Fruit fly (Drosophila melanogaster) whole organism, prepupa: Measurements from ENCODE around the gene CG6048.

Source experiments
- CG10631 ChIP-seq: fragments of 200-800 bp; sonication (Bioruptor generic); optimal IDR thresholded peaks from 2 replicates; lab custom pipeline; 2016; ENCODE audit warnings: missing biosample characterization, missing genetic modification characterization
- CG11294 ChIP-seq: fragments of 200-800 bp; sonication (Bioruptor generic); IDR thresholded peaks from 2 replicates; pipeline ENCODE4 v1.3.6; 2022; ENCODE audit warnings: missing biosample characterization, missing genetic modification characterization
- CG11762 ChIP-seq: fragments of 200-800 bp; sonication (Bioruptor generic); optimal IDR thresholded peaks from 3 replicates; lab custom pipeline; 2016; ENCODE audit warnings: missing biosample characterization, missing genetic modification characterization; ENCODE audit not compliant: insufficient read depth
- CG11902 ChIP-seq: fragments of 200-800 bp; sonication (Bioruptor generic); optimal IDR thresholded peaks from 3 replicates; lab custom pipeline; 2016; ENCODE audit warnings: missing biosample characterization, missing genetic modification characterization
- CG15336 ChIP-seq: fragments of 200-800 bp; sonication (Bioruptor generic); IDR thresholded peaks from 2 replicates; pipeline ENCODE4 v1.3.6; 2022; ENCODE audit warnings: missing biosample characterization, missing genetic modification characterization
- CG1621 ChIP-seq: fragments of 200-800 bp; sonication (Bioruptor generic); optimal IDR thresholded peaks from 3 replicates; lab custom pipeline; 2018; ENCODE audit warnings: missing biosample characterization, mild to moderate bottlenecking, missing genetic modification characterization
- CG16779 ChIP-seq: fragments of 200-800 bp; sonication (Bioruptor generic); optimal IDR thresholded peaks from 3 replicates; lab custom pipeline; 2017; ENCODE audit warnings: missing biosample characterization, mild to moderate bottlenecking, missing genetic modification characterization
- CG31627 ChIP-seq: fragments of 200-800 bp; sonication (Bioruptor generic); optimal IDR thresholded peaks from 3 replicates; lab custom pipeline; 2016; ENCODE audit warnings: missing biosample characterization, missing genetic modification characterization
- CG3919 ChIP-seq: fragments of 200-800 bp; sonication (Bioruptor generic); optimal IDR thresholded peaks from 3 replicates; lab custom pipeline; 2016; ENCODE audit warnings: missing biosample characterization, missing genetic modification characterization
- CG4318 ChIP-seq: fragments of 200-800 bp; sonication (Bioruptor generic); optimal IDR thresholded peaks from 3 replicates; lab custom pipeline; 2017; ENCODE audit warnings: missing biosample characterization, mild to moderate bottlenecking, missing genetic modification characterization
- CG6163 ChIP-seq: fragments of 200-800 bp; sonication (Bioruptor generic); IDR thresholded peaks from 3 replicates; pipeline ENCODE4 v1.3.6; 2022; ENCODE audit warnings: missing biosample characterization, missing genetic modification characterization
- CG6276 ChIP-seq: fragments of 200-800 bp; sonication (Bioruptor generic); optimal IDR thresholded peaks from 2 replicates; lab custom pipeline; 2017; ENCODE audit warnings: missing biosample characterization, mild to moderate bottlenecking, missing genetic modification characterization
- CG6792 ChIP-seq: fragments of 200-800 bp; sonication (Bioruptor generic); optimal IDR thresholded peaks from 3 replicates; lab custom pipeline; 2016; ENCODE audit warnings: missing biosample characterization, missing genetic modification characterization
- CG6854 ChIP-seq: fragments of 200-800 bp; sonication (Bioruptor generic); optimal IDR thresholded peaks from 2 replicates; lab custom pipeline; 2017; ENCODE audit warnings: missing biosample characterization, mild to moderate bottlenecking, missing genetic modification characterization
- CG7368 ChIP-seq: fragments of 200-800 bp; sonication (Bioruptor generic); optimal IDR thresholded peaks from 3 replicates; lab custom pipeline; 2016; ENCODE audit warnings: missing biosample characterization, missing genetic modification characterization
- CG8119 ChIP-seq: fragments of 200-800 bp; sonication (Bioruptor generic); IDR thresholded peaks from 3 replicates; pipeline ENCODE4 v1.3.6; 2022; ENCODE audit warnings: missing biosample characterization, missing genetic modification characterization
- CG8319 ChIP-seq: fragments of 200-800 bp; sonication (Bioruptor generic); optimal IDR thresholded peaks from 3 replicates; lab custom pipeline; 2016; ENCODE audit warnings: missing biosample characterization, missing genetic modification characterization
- CG8632 ChIP-seq: fragments of 200-800 bp; sonication (Bioruptor generic); optimal IDR thresholded peaks from 3 replicates; lab custom pipeline; 2016; ENCODE audit warnings: missing biosample characterization, missing genetic modification characterization
- Eip78C ChIP-seq: fragments of 200-800 bp; sonication (Bioruptor generic); peaks from one replicate; lab custom pipeline; 2016; ENCODE audit warnings: missing biosample characterization, missing genetic modification characterization
- Eip93F ChIP-seq: fragments of 200-800 bp; sonication (Bioruptor generic); optimal IDR thresholded peaks from 2 replicates; lab custom pipeline; 2016; ENCODE audit warnings: missing biosample characterization, mild to moderate bottlenecking, missing genetic modification characterization
- Ets21C ChIP-seq: fragments of 200-800 bp; sonication (Bioruptor generic); optimal IDR thresholded peaks from 3 replicates; lab custom pipeline; 2016; ENCODE audit warnings: missing biosample characterization, missing genetic modification characterization
- Ets96B ChIP-seq: fragments of 200-800 bp; optimal IDR thresholded peaks from 2 replicates; lab custom pipeline; 2019; ENCODE audit warnings: missing biosample characterization, mild to moderate bottlenecking, missing genetic modification characterization, moderate library complexity
- Gug ChIP-seq: fragments of 200-800 bp; sonication (Bioruptor generic); IDR thresholded peaks from 2 replicates; pipeline ENCODE4 v1.3.6; 2022; ENCODE audit warnings: missing biosample characterization, missing genetic modification characterization
- Hr38 ChIP-seq: sonication (Bioruptor generic); optimal IDR thresholded peaks from 2 replicates; lab custom pipeline; 2016; ENCODE audit warnings: missing biosample characterization, missing genetic modification characterization
- Hr4 ChIP-seq: fragments of 200-800 bp; sonication (Bioruptor generic); optimal IDR thresholded peaks from 3 replicates; lab custom pipeline; 2016; ENCODE audit warnings: missing biosample characterization, missing genetic modification characterization
- Lpt ChIP-seq: fragments of 200-800 bp; sonication (Bioruptor generic); optimal IDR thresholded peaks from 3 replicates; lab custom pipeline; 2016; ENCODE audit warnings: missing biosample characterization, missing genetic modification characterization
- OdsH ChIP-seq: fragments of 200-800 bp; sonication (Bioruptor generic); optimal IDR thresholded peaks from 3 replicates; lab custom pipeline; 2016; ENCODE audit warnings: missing biosample characterization, missing genetic modification characterization
- Smox ChIP-seq: fragments of 200-800 bp; sonication (Bioruptor generic); optimal IDR thresholded peaks from 3 replicates; lab custom pipeline; 2016; ENCODE audit warnings: missing biosample characterization, missing genetic modification characterization
- Sox14 ChIP-seq: fragments of 200-800 bp; sonication (Bioruptor generic); optimal IDR thresholded peaks from 3 replicates; lab custom pipeline; 2016; ENCODE audit warnings: missing biosample characterization, missing genetic modification characterization
- achi ChIP-seq: fragments of 200-800 bp; sonication (Bioruptor generic); optimal IDR thresholded peaks from 3 replicates; lab custom pipeline; 2016; ENCODE audit warnings: missing biosample characterization, missing genetic modification characterization
- acj6 ChIP-seq: fragments of 200-800 bp; sonication (Bioruptor generic); optimal IDR thresholded peaks from 3 replicates; lab custom pipeline; 2016; ENCODE audit warnings: missing biosample characterization, missing genetic modification characterization
- cyc ChIP-seq: fragments of 200-800 bp; sonication (Bioruptor generic); optimal IDR thresholded peaks from 3 replicates; lab custom pipeline; 2016; ENCODE audit warnings: missing biosample characterization, missing genetic modification characterization
- dac ChIP-seq: fragments of 200-800 bp; sonication (Bioruptor generic); optimal IDR thresholded peaks from 2 replicates; lab custom pipeline; 2017; ENCODE audit warnings: missing biosample characterization, mild to moderate bottlenecking, missing genetic modification characterization
- dsx ChIP-seq: fragments of 200-800 bp; optimal IDR thresholded peaks from 3 replicates; lab custom pipeline; 2019; ENCODE audit warnings: missing biosample characterization, mild to moderate bottlenecking, missing genetic modification characterization, moderate library complexity; ENCODE audit not compliant: poor library complexity, severe bottlenecking
- eg ChIP-seq: fragments of 200-800 bp; sonication (Bioruptor generic); IDR thresholded peaks from 3 replicates; pipeline ENCODE4 v1.3.6; 2022; ENCODE audit warnings: missing biosample characterization, missing genetic modification characterization
- esn ChIP-seq: fragments of 200-800 bp; sonication (Bioruptor generic); optimal IDR thresholded peaks from 2 replicates; lab custom pipeline; 2016; ENCODE audit warnings: missing biosample characterization, mild to moderate bottlenecking, missing genetic modification characterization, moderate library complexity
- fd59A ChIP-seq: fragments of 200-800 bp; sonication (Bioruptor generic); optimal IDR thresholded peaks from 2 replicates; lab custom pipeline; 2017; ENCODE audit warnings: missing biosample characterization, mild to moderate bottlenecking, missing genetic modification characterization, missing genetic modification reagents
- fd85E ChIP-seq: fragments of 200-800 bp; sonication (Bioruptor generic); optimal IDR thresholded peaks from 3 replicates; lab custom pipeline; 2016; ENCODE audit warnings: missing biosample characterization, missing genetic modification characterization
- fkh ChIP-seq: fragments of 200-800 bp; sonication (Bioruptor generic); optimal IDR thresholded peaks from 3 replicates; lab custom pipeline; 2017; ENCODE audit warnings: missing biosample characterization, mild to moderate bottlenecking, missing genetic modification characterization, moderate library complexity
- lz ChIP-seq: fragments of 200-800 bp; sonication (Bioruptor generic); optimal IDR thresholded peaks from 3 replicates; lab custom pipeline; 2016; ENCODE audit warnings: missing biosample characterization, missing genetic modification characterization
- pdm3 ChIP-seq: fragments of 200-800 bp; sonication (Bioruptor generic); optimal IDR thresholded peaks from 3 replicates; lab custom pipeline; 2016; ENCODE audit warnings: missing biosample characterization, missing genetic modification characterization
- salr ChIP-seq, 2 experiments: fragments of 200-800 bp; sonication (Bioruptor generic); optimal IDR thresholded peaks; 3 replicates each; lab custom pipeline; 2016 to 2018; ENCODE audit warnings: missing biosample characterization in 2 of 2, missing genetic modification characterization in 2 of 2, mild to moderate bottlenecking in 1 of 2
- spab ChIP-seq: fragments of 200-800 bp; sonication (Bioruptor generic); optimal IDR thresholded peaks from 2 replicates; lab custom pipeline; 2017; ENCODE audit warnings: missing biosample characterization, mild to moderate bottlenecking, missing genetic modification characterization, missing genetic modification reagents
- ss ChIP-seq, 2 experiments: fragments of 200-800 bp; sonication (Bioruptor generic); optimal IDR thresholded peaks; 2 replicates in 1 of 2; 3 replicates in 1 of 2; lab custom pipeline; 2017 to 2018; ENCODE audit warnings: mild to moderate bottlenecking in 2 of 2, missing biosample characterization in 2 of 2, missing genetic modification characterization in 2 of 2, moderate library complexity in 1 of 2
- svp ChIP-seq: fragments of 200-800 bp; sonication (Bioruptor generic); peaks from one replicate; lab custom pipeline; 2016; ENCODE audit warnings: missing biosample characterization, missing genetic modification characterization
- topi ChIP-seq: fragments of 200-800 bp; sonication (Bioruptor generic); optimal IDR thresholded peaks from 3 replicates; lab custom pipeline; 2016; ENCODE audit warnings: missing biosample characterization, missing genetic modification characterization
- vri ChIP-seq: fragments of 200-800 bp; sonication (Bioruptor generic); optimal IDR thresholded peaks from 3 replicates; lab custom pipeline; 2016; ENCODE audit warnings: missing biosample characterization, mild to moderate bottlenecking, missing genetic modification characterization

CG6048 gene

dm6 chrX:5932345-5932995 lies 19.9 kb upstream of the CG6048 start (continued):
- peak; percentile 90 for TF ChIP-seq CG15336 (GFP tag; lab: Robert Waterston, UW)
- peak; percentile 16 for TF ChIP-seq fd85E (GFP tag; lab: Kevin White, UChicago)
- peak; percentile 76 for TF ChIP-seq topi (GFP tag; lab: Kevin White, UChicago)
- TF ChIP-seq ss (GFP tag; optimal IDR thresholded peaks at IDR 0.05; lab: Kevin White, UChicago): peak; percentile 66 to 72
- TF ChIP-seq vri: peak; percentile 28
- TF ChIP-seq CG1621 (tag; lab: Kevin White, UChicago): peak; percentile 69
- peak; percentile 78 for TF ChIP-seq Hr4 (GFP tag; lab: Kevin White, UChicago)
- TF ChIP-seq salr (GFP tag; optimal IDR thresholded peaks at IDR 0.05; lab: Kevin White, UChicago): peak; percentile 56 to 80
- no peak for TF ChIP-seq CG6854 (GFP tag; lab: Kevin White, UChicago)
- TF ChIP-seq Sox14 (GFP tag; lab: Kevin White, UChicago): peak; percentile 90
- TF ChIP-seq CG10631 (GFP tag; lab: Kevin White, UChicago): peak; percentile 76
- peak; percentile 48 for TF ChIP-seq CG8319
- no peak for TF ChIP-seq Eip93F
- peak; percentile 59 for TF ChIP-seq CG11902
- TF ChIP-seq Smox (GFP tag; lab: Kevin White, UChicago): peak; percentile 66
- peak; percentile 71 for TF ChIP-seq CG6792 (GFP tag; lab: Kevin White, UChicago)
- peak; percentile 78 for TF ChIP-seq OdsH

dm6 chrX:5935072-5935738 lies 17.2 kb upstream of the CG6048 start:
- TF ChIP-seq topi (GFP tag; lab: Kevin White, UChicago) (no peak), cyc (GFP tag; lab: Kevin White, UChicago) (no peak), acj6 (peak; percentile 20), Hr4 (GFP tag; lab: Kevin White, UChicago) (peak; percentile 23), Smox (GFP tag; lab: Kevin White, UChicago) (no peak), Lpt (GFP tag; lab: Kevin White, UChicago) (peak; percentile 91), dac (GFP tag; lab: Kevin White, UChicago) (peak; percentile 95), fd85E (GFP tag; lab: Kevin White, UChicago) (no peak), CG11762 (GFP tag; lab: Kevin White, UChicago) (peak; percentile 1), CG11294 (GFP tag; lab: Robert Waterston, UW) (no peak), CG6276 (peak; percentile 90), Eip78C (peak; percentile 60), Gug (GFP tag; lab: Robert Waterston, UW) (peak; percentile 55), CG3919 (GFP tag; lab: Kevin White, UChicago) (peak; percentile 42), eg (GFP tag; lab: Robert Waterston, UW) (peak; percentile 91), fkh (GFP tag; lab: Kevin White, UChicago) (no peak), CG7368 (GFP tag; lab: Kevin White, UChicago) (peak; percentile 12), CG15336 (GFP tag; lab: Robert Waterston, UW) (peak; percentile 67), CG6163 (GFP tag; lab: Robert Waterston, UW) (peak; percentile 85), CG4318 (peak; percentile 50), fd59A (GFP tag; lab: Kevin White, UChicago) (peak; percentile 65), CG31627 (no peak), Hr38 (GFP tag; lab: Kevin White, UChicago) (no peak), CG8632 (peak; percentile 47), Ets21C (GFP tag; lab: Kevin White, UChicago) (no peak), svp (GFP tag; lab: Kevin White, UChicago) (no peak), Ets96B (tag; lab: Kevin White, UChicago) (peak; percentile 82), dsx (GFP tag; lab: Kevin White, UChicago) (peak; percentile 75), pdm3 (GFP tag; lab: Kevin White, UChicago) (peak; percentile 61), spab (peak; percentile 78), CG8119 (GFP tag; lab: Robert Waterston, UW) (peak; percentile 79), salr (GFP tag; optimal IDR thresholded peaks at IDR 0.05; lab: Kevin White, UChicago) (peak; percentile 73 to 74), CG10631 (GFP tag; lab: Kevin White, UChicago) (peak; percentile 33), lz (no peak), esn (GFP tag; lab: Kevin White, UChicago) (no peak), Eip93F (no peak), CG16779 (tag; lab: Kevin White, UChicago) (peak; percentile 86), CG8319 (no peak), achi (peak; percentile 55)
